Worm (Caenorhabditis elegans) whole organism, young adult: ENCODE measurements around the gene bet-2.

Source experiments
- ama-1 ChIP-seq, 3 experiments: fragments of 150-350 bp in 1 of 3; sonication (generic microtip) in 2 of 3; optimal IDR thresholded peaks; 2 replicates each; lab custom pipeline; 2014 to 2018; ENCODE audit warnings: missing biosample characterization in 2 of 3, missing genetic modification characterization in 2 of 3, missing genetic modification reagents in 2 of 3
- ceh-27 ChIP-seq: fragments of 200-800 bp; sonication (Bioruptor generic); optimal IDR thresholded peaks from 2 replicates; lab custom pipeline; 2018; ENCODE audit warnings: mild to moderate bottlenecking, missing genetic modification characterization, moderate library complexity, missing compliant biosample characterization
- egl-18 ChIP-seq: fragments of 200-800 bp; sonication (Bioruptor generic); IDR thresholded peaks from 2 replicates; pipeline ENCODE4 v1.3.6; 2022; ENCODE audit warnings: missing genetic modification reagents, missing genetic modification characterization, missing compliant biosample characterization
- lin-26 ChIP-seq: fragments of 200-800 bp; sonication (Bioruptor generic); IDR thresholded peaks from 2 replicates; pipeline ENCODE4 v1.3.6; 2022; ENCODE audit warnings: missing genetic modification reagents, missing genetic modification characterization, missing compliant biosample characterization
- sea-2 ChIP-seq: fragments of 200-800 bp; sonication (Bioruptor generic); IDR thresholded peaks from 2 replicates; pipeline ENCODE4 v1.3.6; 2022; ENCODE audit warnings: missing genetic modification characterization, missing compliant biosample characterization

- TF ChIP-seq lin-26 (GFP tag; lab: Robert Waterston, UW) (no peak), ama-1 (optimal IDR thresholded peaks at IDR 0.05; lab: Kevin White, UChicago) (no peak), ama-1 (GFP tag; optimal IDR thresholded peaks at IDR 0.05; lab: Kevin White, UChicago) (no peak), sea-2 (no peak), egl-18 (GFP tag; lab: Robert Waterston, UW) (no peak), ceh-27 (GFP tag; lab: Kevin White, UChicago) (no peak)
These were observed 2.3 kb upstream of the bet-2 start for ce11 chrX:10566775-10567174.
